Fruit fly (Drosophila melanogaster) S2 (cell line): ENCODE measurements around the gene PolG2.

ENCODE experiments used
- CG8478 ChIP-seq: fragments of >200 bp; optimal IDR thresholded peaks from 2 replicates; lab custom pipeline; 2018
- CTCF ChIP-seq, 2 experiments: fragments of >200 bp; optimal IDR thresholded peaks; 2 replicates each; lab custom pipeline; 2018

PolG2 gene

dm6 chr2L:13807097-13807496 lies 25.8 kb downstream of the PolG2 start:
- TF ChIP-seq CTCF (optimal IDR thresholded peaks at IDR 0.05; lab: Kevin White, UChicago): no peak
- TF ChIP-seq CG8478 (lab: Kevin White, UChicago): no peak

DNA sequence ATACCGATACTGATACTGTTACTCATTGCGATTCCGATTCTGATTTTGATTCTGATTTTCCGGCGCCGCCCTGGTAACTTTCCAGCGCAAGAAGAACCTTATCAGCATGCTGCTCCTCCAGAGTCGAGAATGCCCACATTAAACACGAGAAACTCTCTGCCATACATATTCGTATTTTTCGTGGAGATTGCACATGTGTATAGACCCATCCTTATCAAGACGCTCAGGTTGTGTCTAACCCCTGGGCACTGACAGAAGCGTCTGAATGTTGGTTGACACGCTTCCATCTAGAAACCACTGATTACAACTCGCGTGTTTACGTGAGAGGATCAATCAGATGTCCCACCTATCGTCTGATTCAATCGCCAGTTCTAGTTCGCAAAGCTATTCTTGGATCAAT lies 27.7 kb downstream of the PolG2 start:
- no peak for TF ChIP-seq CTCF (optimal IDR thresholded peaks at IDR 0.05; lab: Kevin White, UChicago)
- no peak for TF ChIP-seq CG8478 (lab: Kevin White, UChicago)

dm6 chr2L:13804561-13805067 lies 28.3 kb downstream of the PolG2 start:
- no peak for TF ChIP-seq CTCF (optimal IDR thresholded peaks at IDR 0.05; lab: Kevin White, UChicago)
- TF ChIP-seq CG8478 (lab: Kevin White, UChicago): no peak

DNA sequence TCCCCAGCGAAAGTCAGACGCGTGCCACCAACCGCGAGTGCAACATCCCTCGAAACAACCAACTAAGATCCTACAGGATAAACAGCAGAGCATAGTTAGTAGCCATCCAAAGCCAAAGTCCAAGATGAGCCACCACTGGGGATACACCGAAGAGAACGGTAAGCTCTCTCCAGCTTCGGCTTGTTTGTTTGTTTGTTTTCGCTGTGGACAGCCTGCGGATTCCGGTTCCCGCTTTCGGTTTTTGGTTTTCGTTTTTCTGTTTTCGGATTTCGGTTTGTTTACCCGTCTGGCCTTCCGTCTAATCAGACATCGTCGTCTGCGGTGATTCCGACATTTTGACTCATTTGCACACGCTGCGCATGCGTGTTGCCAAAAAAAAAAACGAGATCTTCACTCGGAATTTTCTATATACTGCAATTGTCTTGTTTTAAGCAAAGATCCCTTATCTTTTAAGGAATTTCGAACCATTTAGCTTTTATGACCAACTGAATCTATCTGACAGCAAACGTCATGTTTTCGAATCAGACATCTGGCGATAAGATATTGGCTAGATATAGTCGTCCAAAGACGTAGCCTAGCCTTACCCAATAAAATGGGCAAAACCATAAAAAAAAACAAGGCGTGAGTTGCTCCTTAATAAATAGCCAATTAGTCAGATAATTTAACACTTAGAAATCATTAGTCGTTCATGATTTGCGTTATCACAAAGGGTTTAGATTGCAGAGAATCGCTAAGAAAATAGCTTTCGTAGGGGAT lies 28.9 kb downstream of the PolG2 start:
- no peak for TF ChIP-seq CG8478 (lab: Kevin White, UChicago)
- no peak for TF ChIP-seq CTCF (optimal IDR thresholded peaks at IDR 0.05; lab: Kevin White, UChicago)

- TF ChIP-seq CG8478 (lab: Kevin White, UChicago) (no peak), CTCF (optimal IDR thresholded peaks at IDR 0.05; lab: Kevin White, UChicago) (no peak)
Measured at dm6 chr2L:13803032-13803661, 29.8 kb downstream of the PolG2 start, which contains the start of gene CAH1. TSS of gene CAH1 (plus strand) at chr2L:13803626.

DNA sequence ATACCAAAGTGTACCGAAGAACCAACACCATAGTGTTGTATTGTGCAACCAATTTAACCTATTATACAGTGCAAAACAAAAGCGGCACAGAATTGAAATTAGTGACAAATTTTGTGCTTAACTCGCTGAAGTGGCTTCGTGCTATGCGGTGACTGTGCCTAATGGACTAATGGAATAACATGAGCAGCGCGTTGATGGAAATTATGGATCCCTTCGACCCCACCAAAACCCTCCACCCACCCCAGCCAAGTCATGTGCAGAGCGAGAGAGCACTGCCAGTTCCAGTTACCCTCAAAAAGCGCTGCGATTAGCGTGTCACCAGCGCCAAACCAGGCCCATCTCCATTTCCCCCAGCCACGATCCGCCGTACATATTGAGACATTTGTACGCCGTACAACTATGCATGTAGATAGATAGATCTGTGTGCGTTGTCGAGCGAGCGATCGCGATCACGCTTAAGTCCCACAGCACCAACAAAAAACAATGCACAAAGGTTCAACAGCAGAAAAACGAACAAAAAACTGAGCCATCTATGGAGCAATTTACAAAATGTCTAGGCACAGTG lies 30.7 kb downstream of the PolG2 start:
- no peak for TF ChIP-seq CTCF (optimal IDR thresholded peaks at IDR 0.05; lab: Kevin White, UChicago)
- TF ChIP-seq CG8478 (lab: Kevin White, UChicago): no peak

dm6 chr2L:13801166-13801565 lies 31.7 kb downstream of the PolG2 start:
- TF ChIP-seq CTCF (optimal IDR thresholded peaks at IDR 0.05; lab: Kevin White, UChicago): no peak
- TF ChIP-seq CG8478 (lab: Kevin White, UChicago): no peak

DNA sequence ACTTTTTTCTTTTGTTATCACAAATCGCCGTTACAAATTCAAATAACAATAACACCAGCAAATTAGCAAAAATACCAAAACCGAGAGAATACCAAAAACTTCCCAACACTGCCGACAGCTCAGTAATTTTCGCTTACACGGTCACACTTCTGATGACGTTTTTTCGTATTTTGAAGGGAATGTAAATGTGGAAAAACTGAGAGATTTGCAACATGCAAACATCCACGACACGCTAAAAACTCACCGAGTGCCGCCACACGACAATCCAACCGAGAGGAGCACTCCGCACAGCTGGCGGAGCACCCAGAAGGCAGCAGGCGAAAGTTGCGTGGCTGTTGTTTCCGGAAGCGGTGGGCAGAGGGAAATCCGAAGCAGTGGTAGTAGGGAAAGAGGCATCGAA lies 39.5 kb downstream of the PolG2 start, which contains the start of gene Sec71:
Sec71 (plus strand) TSS at position 117 of the 400 bp plus-strand sequence.
- TF ChIP-seq CTCF (optimal IDR thresholded peaks at IDR 0.05; lab: Kevin White, UChicago) (no peak), CG8478 (lab: Kevin White, UChicago) (no peak)

DNA sequence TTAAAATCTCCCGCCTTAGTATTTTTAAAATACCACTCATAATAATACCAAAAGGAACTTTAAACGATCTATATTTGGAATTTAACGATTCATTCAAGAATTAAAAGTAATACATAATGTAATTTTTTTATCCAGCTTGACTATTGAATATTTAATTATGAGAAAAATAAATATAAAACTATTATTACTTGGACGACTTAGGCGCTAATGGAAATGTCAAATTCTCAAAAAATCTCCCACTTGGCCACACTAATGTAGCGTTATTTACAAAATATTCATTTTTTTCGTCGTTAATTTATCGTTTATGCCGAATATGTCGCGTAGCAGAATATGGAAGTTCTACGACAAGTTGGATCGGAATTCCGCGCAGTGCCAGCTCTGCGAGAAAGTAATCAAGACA lies 42.2 kb downstream of the PolG2 start, which contains the start of gene CG16863:
CG16863 (plus strand) TSS at position 245 of the 400 bp plus-strand sequence.
- TF ChIP-seq CG8478 (lab: Kevin White, UChicago): no peak

DNA sequence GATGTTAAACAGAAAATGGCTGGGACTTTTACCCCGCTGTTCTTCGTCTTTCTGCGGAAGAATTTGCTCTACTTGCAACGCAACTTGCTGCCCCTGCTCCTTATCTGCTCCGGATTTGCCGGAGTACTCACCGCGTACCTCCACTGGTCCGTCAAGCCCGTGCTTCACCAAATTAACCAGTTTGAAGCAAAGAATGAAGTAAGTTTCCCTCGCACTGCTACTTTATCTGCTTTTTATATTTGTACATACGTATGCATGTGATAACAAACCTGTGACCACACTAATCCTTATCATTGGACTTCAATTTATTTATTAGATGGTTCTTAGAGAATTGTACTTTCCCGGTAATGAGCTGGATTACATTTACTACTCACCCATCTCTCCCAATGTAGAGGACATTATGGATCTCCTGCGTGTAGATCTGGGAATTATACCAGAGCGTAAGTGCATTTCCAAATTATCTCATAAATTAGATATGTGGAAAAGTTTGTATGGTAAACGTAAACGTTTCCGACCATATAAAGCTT lies 48.7 kb downstream of the PolG2 start, which contains the start of gene CG16890:
CG16890 (minus strand) TSS at position 184 of the 527 bp plus-strand sequence.
- TF ChIP-seq CG8478 (lab: Kevin White, UChicago): no peak

DNA sequence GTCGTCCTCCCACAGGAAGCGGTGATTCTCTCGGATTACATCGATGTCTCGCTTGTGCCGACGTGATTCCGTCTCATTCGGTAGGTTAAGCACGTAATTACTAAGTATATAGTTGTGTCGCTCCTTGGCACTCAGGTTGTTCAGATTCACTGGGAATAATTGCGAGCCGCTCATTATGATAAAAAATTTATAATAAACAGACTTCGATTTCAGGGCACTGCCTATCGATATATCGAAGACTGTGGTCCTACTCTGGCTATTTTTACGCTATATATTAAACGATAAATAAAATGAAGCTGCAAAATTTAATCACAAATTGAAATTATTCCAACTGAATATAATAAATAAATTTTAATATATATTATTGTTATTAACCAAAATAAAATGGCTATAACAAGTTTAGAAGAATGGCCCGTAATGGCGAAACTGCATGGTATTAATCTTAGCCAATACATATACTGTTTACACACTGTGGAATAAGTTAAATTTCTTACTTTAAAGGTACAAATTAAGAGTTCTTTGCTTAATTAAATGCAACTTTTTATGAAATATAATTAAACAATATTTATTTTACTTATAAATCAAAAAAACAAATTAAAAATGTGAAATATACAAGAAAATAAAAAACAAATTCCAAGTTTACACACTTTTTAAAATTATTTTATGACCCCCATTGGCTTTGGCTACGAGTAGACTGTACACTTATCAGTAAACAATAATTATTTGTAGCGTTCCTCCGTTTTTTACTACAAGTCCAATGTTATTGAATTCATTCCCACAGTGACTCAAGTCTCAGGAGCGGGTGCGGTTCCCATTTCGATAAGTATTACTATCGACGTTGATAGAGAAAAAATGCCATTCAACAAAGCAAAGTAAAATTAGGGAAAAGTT lies 49.4 kb downstream of the PolG2 start, which contains the start of gene Eato:
Eato (plus strand) TSS at position 821 of the 891 bp plus-strand sequence.
- TF ChIP-seq CTCF (optimal IDR thresholded peaks at IDR 0.05; lab: Kevin White, UChicago) (no peak), CG8478 (lab: Kevin White, UChicago) (no peak)
